Worm (Caenorhabditis elegans): ENCODE data around the gene glb-28.

- TF ChIP-seq ces-1 (GFP tag; optimal IDR thresholded peaks at IDR 0.05) (no peak), tag-97 (GFP tag; IDR thresholded peaks at IDR 0.05) (no peak), T26A8.4 (GFP tag; IDR thresholded peaks at IDR 0.05) (no peak), zfp-3 (GFP tag; conservative IDR thresholded peaks at IDR 0.05) (no peak), R02D3.7 (tag; optimal IDR thresholded peaks at IDR 0.05) (no peak), nhr-11 (tag; optimal IDR thresholded peaks at IDR 0.05) (no peak), dpl-1 (GFP tag; optimal IDR thresholded peaks at IDR 0.05) (no peak), mdl-1 (tag; optimal IDR thresholded peaks at IDR 0.05) (no peak), snpc-4 (tag; optimal IDR thresholded peaks at IDR 0.05) (no peak), ceh-44 (GFP tag; IDR thresholded peaks at IDR 0.05) (no peak), ZK546.5 (tag; optimal IDR thresholded peaks at IDR 0.05) (no peak), skn-1 (tag; optimal IDR thresholded peaks at IDR 0.05) (no peak)
Measured at ce11 chrX:15330664-15331063, 13.6 kb upstream of the glb-28 start, which contains the start of gene Y15E3A.4.
